Fruit fly (Drosophila melanogaster) whole organism, prepupa: ENCODE results near the gene Snmp1.

ENCODE experiments used
- Blimp-1 ChIP-seq: fragments of 200-800 bp; sonication (Bioruptor generic); optimal IDR thresholded peaks from 3 replicates; lab custom pipeline; 2017; ENCODE audit warnings: missing biosample characterization, missing genetic modification characterization, mild to moderate bottlenecking, moderate library complexity, missing genetic modification reagents
- CG16779 ChIP-seq: fragments of 200-800 bp; sonication (Bioruptor generic); optimal IDR thresholded peaks from 3 replicates; lab custom pipeline; 2017; ENCODE audit warnings: missing biosample characterization, mild to moderate bottlenecking, missing genetic modification characterization
- CG31627 ChIP-seq: fragments of 200-800 bp; sonication (Bioruptor generic); optimal IDR thresholded peaks from 3 replicates; lab custom pipeline; 2016; ENCODE audit warnings: missing biosample characterization, missing genetic modification characterization
- CG8119 ChIP-seq: fragments of 200-800 bp; sonication (Bioruptor generic); IDR thresholded peaks from 3 replicates; pipeline ENCODE4 v1.3.6; 2022; ENCODE audit warnings: missing biosample characterization, missing genetic modification characterization
- Ets96B ChIP-seq: fragments of 200-800 bp; optimal IDR thresholded peaks from 2 replicates; lab custom pipeline; 2019; ENCODE audit warnings: missing biosample characterization, mild to moderate bottlenecking, missing genetic modification characterization, moderate library complexity
- Gug ChIP-seq: fragments of 200-800 bp; sonication (Bioruptor generic); IDR thresholded peaks from 2 replicates; pipeline ENCODE4 v1.3.6; 2022; ENCODE audit warnings: missing biosample characterization, missing genetic modification characterization
- Hr38 ChIP-seq: sonication (Bioruptor generic); optimal IDR thresholded peaks from 2 replicates; lab custom pipeline; 2016; ENCODE audit warnings: missing biosample characterization, missing genetic modification characterization
- pdm3 ChIP-seq: fragments of 200-800 bp; sonication (Bioruptor generic); optimal IDR thresholded peaks from 3 replicates; lab custom pipeline; 2016; ENCODE audit warnings: missing biosample characterization, missing genetic modification characterization

dm6 chr3R:21124225-21124624, 43.8 kb downstream of the Snmp1 start:
- TF ChIP-seq pdm3 (GFP tag; lab: Kevin White, UChicago): no peak
- TF ChIP-seq CG31627: no peak
- TF ChIP-seq Blimp-1 (GFP tag; lab: Kevin White, UChicago): no peak
- TF ChIP-seq Ets96B (tag; lab: Kevin White, UChicago): no peak
- no peak for TF ChIP-seq CG16779 (tag; lab: Kevin White, UChicago)
- TF ChIP-seq Gug: no peak
- TF ChIP-seq Hr38 (GFP tag; lab: Kevin White, UChicago): no peak
- no peak for TF ChIP-seq CG8119
